Fruit fly (Drosophila melanogaster) whole organism, wandering third instar larva: ENCODE measurements around the gene CG5861.

Experiments used
- Abd-B ChIP-seq: fragments of >200 bp; optimal IDR thresholded peaks from 2 replicates; lab custom pipeline; 2017; ENCODE audit warnings: missing biosample characterization, missing genetic modification characterization
- CG32264 ChIP-seq: fragments of 200-800 bp; sonication (Bioruptor generic); optimal IDR thresholded peaks from 2 replicates; lab custom pipeline; 2016; ENCODE audit warnings: missing biosample characterization, missing genetic modification characterization
- CG9705 ChIP-seq: fragments of 200-800 bp; sonication (Bioruptor generic); optimal IDR thresholded peaks from 2 replicates; lab custom pipeline; 2018; ENCODE audit warnings: missing biosample characterization, mild to moderate bottlenecking, missing genetic modification characterization
- CrebA ChIP-seq: fragments of 200-800 bp; sonication (Bioruptor generic); optimal IDR thresholded peaks from 2 replicates; lab custom pipeline; 2016; ENCODE audit warnings: missing biosample characterization, mild to moderate bottlenecking, missing genetic modification characterization, borderline replicate concordance
- Dfd ChIP-seq: fragments of >200 bp; optimal IDR thresholded peaks from 2 replicates; lab custom pipeline; 2017; ENCODE audit warnings: missing biosample characterization, missing genetic modification characterization
- Dif ChIP-seq: fragments of 200-275, 200-300 bp; sonication (Bioruptor generic); optimal IDR thresholded peaks from 2 replicates; lab custom pipeline; 2018; ENCODE audit warnings: missing biosample characterization, missing genetic modification characterization; ENCODE audit not compliant: partially characterized antibody
- GATAd ChIP-seq: sonication (Bioruptor generic); optimal IDR thresholded peaks from 2 replicates; lab custom pipeline; 2016; ENCODE audit warnings: missing biosample characterization, missing genetic modification characterization
- HLH106 ChIP-seq: fragments of 200-800 bp; optimal IDR thresholded peaks from 3 replicates; lab custom pipeline; 2019; ENCODE audit warnings: missing biosample characterization, mild to moderate bottlenecking, missing genetic modification characterization, moderate library complexity
- Hnf4 ChIP-seq: fragments of 200-800 bp; sonication (Bioruptor generic); optimal IDR thresholded peaks from 2 replicates; lab custom pipeline; 2016; ENCODE audit warnings: missing biosample characterization, mild to moderate bottlenecking, missing genetic modification characterization
- Hr78 ChIP-seq: fragments of >200 bp; optimal IDR thresholded peaks from 2 replicates; lab custom pipeline; 2017; ENCODE audit warnings: missing biosample characterization, missing genetic modification characterization
- Hr83 ChIP-seq: fragments of 200-300 bp; sonication (Bioruptor generic); optimal IDR thresholded peaks from 2 replicates; lab custom pipeline; 2016; ENCODE audit warnings: missing biosample characterization, mild to moderate bottlenecking, missing genetic modification characterization, moderate library complexity; ENCODE audit not compliant: poor library complexity, severe bottlenecking
- Jra ChIP-seq: sonication (Bioruptor generic); optimal IDR thresholded peaks from 2 replicates; lab custom pipeline; 2016; ENCODE audit warnings: missing biosample characterization, missing genetic modification characterization
- N ChIP-seq: fragments of >200 bp; optimal IDR thresholded peaks from 2 replicates; lab custom pipeline; 2018; ENCODE audit warnings: missing biosample characterization, missing external identifiers, missing genetic modification characterization
- OdsH ChIP-seq: fragments of 200-800 bp; sonication (Bioruptor generic); optimal IDR thresholded peaks from 2 replicates; lab custom pipeline; 2016; ENCODE audit warnings: missing biosample characterization, mild to moderate bottlenecking, missing genetic modification characterization
- Rel ChIP-seq, 2 experiments: fragments of 200-800 bp; sonication (Bioruptor generic) in 1 of 2; optimal IDR thresholded peaks; 2 replicates in 1 of 2; 3 replicates in 1 of 2; lab custom pipeline; 2016 to 2019; ENCODE audit warnings: mild to moderate bottlenecking in 2 of 2, missing biosample characterization in 2 of 2, missing genetic modification characterization in 2 of 2, moderate library complexity in 1 of 2
- Sp1 ChIP-seq: fragments of 200-800 bp; sonication (Bioruptor generic); optimal IDR thresholded peaks from 3 replicates; lab custom pipeline; 2019; ENCODE audit warnings: missing biosample characterization, mild to moderate bottlenecking, missing genetic modification characterization, moderate library complexity
- Vsx2 ChIP-seq: fragments of 200-300, 225-300 bp; sonication (Bioruptor generic); optimal IDR thresholded peaks from 2 replicates; lab custom pipeline; 2018; ENCODE audit warnings: missing biosample characterization, missing genetic modification characterization; ENCODE audit not compliant: partially characterized antibody
- br ChIP-seq: fragments of 200-800 bp; sonication (Bioruptor generic); optimal IDR thresholded peaks from 2 replicates; lab custom pipeline; 2016; ENCODE audit warnings: missing biosample characterization, missing genetic modification characterization
- brk ChIP-seq: fragments of 200-800 bp; sonication (Bioruptor generic); optimal IDR thresholded peaks from 2 replicates; lab custom pipeline; 2016; ENCODE audit warnings: missing biosample characterization, mild to moderate bottlenecking, missing genetic modification characterization
- dl ChIP-seq, 2 experiments: fragments of 175-275, 200-275 bp in 1 of 2; fragments of 200-275 bp in 1 of 2; sonication (Bioruptor generic); optimal IDR thresholded peaks; lab custom pipeline; 2018; ENCODE audit warnings: mild to moderate bottlenecking in 2 of 2, missing biosample characterization in 2 of 2, missing genetic modification characterization in 2 of 2, moderate library complexity in 2 of 2; ENCODE audit not compliant: partially characterized antibody in 2 of 2, insufficient read depth in 1 of 2
- dmrt93B ChIP-seq: fragments of 200-800 bp; sonication (Bioruptor generic); optimal IDR thresholded peaks from 2 replicates; lab custom pipeline; 2018; ENCODE audit warnings: missing biosample characterization, mild to moderate bottlenecking, missing genetic modification characterization
- ey ChIP-seq: fragments of 200-800 bp; sonication (Bioruptor generic); optimal IDR thresholded peaks from 2 replicates; lab custom pipeline; 2016; ENCODE audit warnings: missing biosample characterization, missing genetic modification characterization
- foxo ChIP-seq, 2 experiments: fragments of 200-800 bp; sonication (Bioruptor generic); optimal IDR thresholded peaks; 2 replicates in 1 of 2; 3 replicates in 1 of 2; lab custom pipeline; 2016 to 2017; ENCODE audit warnings: missing biosample characterization in 2 of 2, missing genetic modification characterization in 2 of 2
- fru ChIP-seq: fragments of 200-800 bp; sonication (Bioruptor generic); optimal IDR thresholded peaks from 3 replicates; lab custom pipeline; 2016; ENCODE audit warnings: missing biosample characterization, mild to moderate bottlenecking, missing genetic modification characterization
- h ChIP-seq: fragments of 200-800 bp; sonication (Bioruptor generic); optimal IDR thresholded peaks from 3 replicates; lab custom pipeline; 2016; ENCODE audit warnings: missing biosample characterization, mild to moderate bottlenecking, missing genetic modification characterization
- jim ChIP-seq: fragments of 175-275, 200-325 bp; sonication (Bioruptor generic); optimal IDR thresholded peaks from 2 replicates; lab custom pipeline; 2016; ENCODE audit warnings: missing biosample characterization, mild to moderate bottlenecking, missing genetic modification characterization
- lola ChIP-seq: fragments of >200 bp; optimal IDR thresholded peaks from 2 replicates; lab custom pipeline; 2017; ENCODE audit warnings: missing biosample characterization, missing genetic modification characterization
- pan ChIP-seq: fragments of >200 bp; optimal IDR thresholded peaks from 2 replicates; lab custom pipeline; 2017
- psq ChIP-seq: fragments of 200-800 bp; sonication (Bioruptor generic); optimal IDR thresholded peaks from 3 replicates; lab custom pipeline; 2017; ENCODE audit warnings: missing biosample characterization, mild to moderate bottlenecking, missing genetic modification characterization, moderate library complexity
- rgr ChIP-seq: fragments of 200-800 bp; sonication (Bioruptor generic); optimal IDR thresholded peaks from 3 replicates; lab custom pipeline; 2016; ENCODE audit warnings: missing biosample characterization, mild to moderate bottlenecking, missing genetic modification characterization
- sage ChIP-seq: fragments of 200-800 bp; sonication (Bioruptor generic); optimal IDR thresholded peaks from 2 replicates; lab custom pipeline; 2016; ENCODE audit warnings: missing biosample characterization, mild to moderate bottlenecking, missing genetic modification characterization
- sv ChIP-seq: fragments of 200-800 bp; sonication (Bioruptor generic); optimal IDR thresholded peaks from 3 replicates; lab custom pipeline; 2016; ENCODE audit warnings: missing biosample characterization, missing genetic modification characterization
- tai ChIP-seq: sonication (Bioruptor generic); optimal IDR thresholded peaks from 2 replicates; lab custom pipeline; 2016; ENCODE audit warnings: missing biosample characterization, missing genetic modification characterization
- woc ChIP-seq: sonication (Bioruptor generic); optimal IDR thresholded peaks from 2 replicates; lab custom pipeline; 2016; ENCODE audit warnings: missing biosample characterization, mild to moderate bottlenecking, missing genetic modification characterization

CG5861 gene

DNA sequence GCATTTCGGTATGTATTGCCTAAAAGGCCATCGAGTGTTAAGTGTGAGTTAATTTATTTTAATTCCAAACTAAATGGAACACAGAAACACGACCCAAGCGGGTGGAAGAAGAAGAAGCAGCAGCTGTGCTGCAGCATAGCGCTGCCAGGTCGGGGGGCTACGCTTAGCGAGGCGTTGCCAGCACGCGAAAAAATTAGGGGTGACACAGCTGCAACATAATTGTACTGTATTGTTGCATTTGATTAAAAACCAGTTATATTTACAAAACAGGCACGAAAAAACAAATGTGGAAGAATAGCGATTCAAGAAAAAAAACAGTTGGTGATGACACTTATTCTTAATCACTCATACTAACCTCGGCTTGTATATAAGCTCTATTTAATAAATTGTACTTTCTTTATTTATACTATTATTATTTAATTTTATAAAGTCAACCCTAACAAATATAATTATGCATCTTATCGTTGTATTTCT, 43.1 kb upstream of the CG5861 start:
- TF ChIP-seq brk (GFP tag; lab: Kevin White, UChicago) (no peak), CrebA (no peak), Dfd (GFP tag; lab: Kevin White, UChicago) (no peak), psq (GFP tag; lab: Kevin White, UChicago) (no peak), GATAd (GFP tag; lab: Kevin White, UChicago) (peak; percentile 42), CG9705 (GFP tag; lab: Kevin White, UChicago) (peak; percentile 60), fru (peak; percentile 77), Vsx2 (GFP tag; lab: Kevin White, UChicago) (no peak), HLH106 (tag; lab: Kevin White, UChicago) (peak; percentile 91), Sp1 (GFP tag; lab: Kevin White, UChicago) (peak; percentile 87), Jra (peak; percentile 34), dmrt93B (GFP tag; lab: Kevin White, UChicago) (peak; percentile 78), foxo (GFP tag; optimal IDR thresholded peaks at IDR 0.05; lab: Kevin White, UChicago) (peak in 1 of 2 experiments; percentile 93), OdsH (peak; percentile 84), Hr83 (GFP tag; lab: Kevin White, UChicago) (peak; percentile 84), woc (GFP tag; lab: Kevin White, UChicago) (peak; percentile 39), rgr (peak; percentile 88), sv (peak; percentile 51), CG32264 (GFP tag; lab: Kevin White, UChicago) (peak; percentile 59), Rel (GFP tag; optimal IDR thresholded peaks at IDR 0.05; lab: Kevin White, UChicago) (no peak), Rel (tag; optimal IDR thresholded peaks at IDR 0.05; lab: Kevin White, UChicago) (peak; percentile 89), ey (GFP tag; lab: Kevin White, UChicago) (peak; percentile 80), sage (GFP tag; lab: Kevin White, UChicago) (peak; percentile 56), pan (lab: Kevin White, UChicago) (no peak), h (GFP tag; lab: Kevin White, UChicago) (peak; percentile 78), Hr78 (GFP tag; lab: Kevin White, UChicago) (no peak)

DNA sequence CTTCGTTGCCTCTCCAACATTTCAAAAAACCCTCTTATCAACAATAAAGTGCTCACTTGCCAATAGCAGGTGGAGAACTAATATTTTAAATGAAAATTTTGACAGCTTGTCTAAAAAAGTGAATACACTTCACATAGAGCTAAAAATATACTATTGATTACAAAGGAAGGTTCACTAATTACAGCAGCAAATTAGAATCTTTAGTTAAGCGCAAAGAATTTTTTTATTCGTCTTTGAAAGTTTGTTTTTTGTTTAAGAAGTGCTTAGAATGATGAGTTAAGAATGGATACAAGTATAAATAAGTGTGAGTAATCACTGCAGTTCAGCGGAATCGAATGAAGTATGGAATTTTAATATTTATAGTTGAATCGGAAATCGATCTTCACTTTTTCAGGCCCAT, 35.1 kb upstream of the CG5861 start, which contains the start of gene CG44405:
Gene CG44405, minus strand, starts transcription at position 101 of the 400 bp plus-strand sequence.
- TF ChIP-seq pan (lab: Kevin White, UChicago) (no peak), ey (GFP tag; lab: Kevin White, UChicago) (no peak), Abd-B (GFP tag; lab: Kevin White, UChicago) (no peak), CG9705 (GFP tag; lab: Kevin White, UChicago) (no peak), Dfd (GFP tag; lab: Kevin White, UChicago) (no peak), sage (GFP tag; lab: Kevin White, UChicago) (no peak), Sp1 (GFP tag; lab: Kevin White, UChicago) (no peak), N (GFP tag; lab: Kevin White, UChicago) (no peak), brk (GFP tag; lab: Kevin White, UChicago) (no peak), Dif (GFP tag; lab: Kevin White, UChicago) (no peak), sv (no peak), foxo (GFP tag; optimal IDR thresholded peaks at IDR 0.05; lab: Kevin White, UChicago) (no peak), Hnf4 (GFP tag; lab: Kevin White, UChicago) (no peak)

DNA sequence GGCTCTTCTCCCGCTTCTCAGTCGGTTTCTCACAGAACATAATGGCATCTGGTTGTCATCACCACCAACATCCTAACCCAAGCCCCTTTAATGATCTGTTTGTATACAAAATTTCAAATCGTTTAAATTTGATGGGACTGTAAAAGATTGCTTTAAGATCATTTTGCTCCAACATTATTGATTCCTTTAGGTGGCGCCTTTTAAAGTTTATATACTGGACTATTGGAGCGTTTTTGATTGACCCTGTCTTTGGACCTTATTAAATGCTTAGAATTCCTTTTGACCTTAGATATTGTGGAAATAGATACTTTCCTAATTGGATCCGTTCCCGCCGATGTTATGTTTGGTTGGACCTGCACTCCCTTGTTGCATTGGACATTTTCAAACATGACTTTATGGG, 33.2 kb upstream of the CG5861 start, which contains the start of gene CG42266:
Gene CG42266, minus strand, starts transcription at position 101 of the 400 bp plus-strand sequence.
- no peak for TF ChIP-seq Vsx2 (GFP tag; lab: Kevin White, UChicago)
- no peak for TF ChIP-seq Hnf4 (GFP tag; lab: Kevin White, UChicago)
- no peak for TF ChIP-seq CG9705 (GFP tag; lab: Kevin White, UChicago)
- TF ChIP-seq Abd-B (GFP tag; lab: Kevin White, UChicago), result no peak
- TF ChIP-seq dmrt93B (GFP tag; lab: Kevin White, UChicago), result no peak
- TF ChIP-seq psq (GFP tag; lab: Kevin White, UChicago), result no peak
- no peak for TF ChIP-seq jim (GFP tag; lab: Kevin White, UChicago)
- TF ChIP-seq GATAd (GFP tag; lab: Kevin White, UChicago), result no peak
- no peak for TF ChIP-seq woc (GFP tag; lab: Kevin White, UChicago)
- TF ChIP-seq Sp1 (GFP tag; lab: Kevin White, UChicago), result no peak
- no peak for TF ChIP-seq CrebA
- TF ChIP-seq sv, result no peak
- no peak for TF ChIP-seq Hr78 (GFP tag; lab: Kevin White, UChicago)
- TF ChIP-seq lola (GFP tag; lab: Kevin White, UChicago), result no peak
- TF ChIP-seq br (GFP tag; lab: Kevin White, UChicago), result no peak
- TF ChIP-seq dl (GFP tag; optimal IDR thresholded peaks at IDR 0.05; lab: Kevin White, UChicago; ENCODE audit: insufficient read depth in 1 of 2, partially characterized antibody in 2 of 2), result no peak
- no peak for TF ChIP-seq tai (GFP tag; lab: Kevin White, UChicago)
- TF ChIP-seq Dif (GFP tag; lab: Kevin White, UChicago), result no peak
